Comparison of ENCODE assay signal across 5 worm cellular contexts in the genomic region with DNA sequence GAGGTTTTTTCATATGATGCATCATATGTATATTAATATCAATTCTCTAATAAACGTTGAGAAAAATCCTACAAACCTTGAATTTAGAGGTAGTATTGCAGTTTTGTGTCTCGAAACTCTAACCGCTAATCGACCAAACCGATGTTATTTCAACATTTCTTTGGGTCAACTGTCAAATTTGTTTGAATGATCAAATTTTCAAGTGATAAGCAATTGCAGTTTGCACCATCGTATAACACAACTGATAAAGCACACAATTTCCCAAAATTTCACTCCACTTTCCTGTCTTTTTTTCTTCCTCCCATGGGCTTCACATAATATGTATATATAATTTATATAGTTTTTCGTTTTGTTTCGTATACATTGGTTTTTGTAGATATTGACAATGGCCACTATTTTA.
A peak's percentile ranks its signal among the peaks of the same experiment; 100 is the strongest.
TF ChIP-seq lines count a peak whose summit lies in the region.

A gene (minus strand): TSS at position 161 of the 400 bp plus-strand sequence.
A gene (plus strand): TSS at position 279 of the 400 bp plus-strand sequence.

TF ChIP-seq in whole organism, L1 larva, 84 proteins besides CTCF, POLR2A, EP300 and RAD21:
- no peak for TF ChIP-seq dsc-1 (tag; optimal IDR thresholded peaks at IDR 0.05; lab: Kevin White, UChicago)
- TF ChIP-seq elt-2 (tag; optimal IDR thresholded peaks at IDR 0.05; lab: Kevin White, UChicago): peak; percentile 70
- TF ChIP-seq dpl-1 (GFP tag; optimal IDR thresholded peaks at IDR 0.05; lab: Kevin White, UChicago): no peak
- no peak for TF ChIP-seq ets-5 (GFP tag; IDR thresholded peaks at IDR 0.05; lab: Robert Waterston, UW)
- peak; percentile 17 for TF ChIP-seq tlp-1 (tag; optimal IDR thresholded peaks at IDR 0.05; lab: Kevin White, UChicago)
- TF ChIP-seq mdl-1 (tag; optimal IDR thresholded peaks at IDR 0.05; lab: Kevin White, UChicago): no peak
- TF ChIP-seq hpl-2 (GFP tag; optimal IDR thresholded peaks at IDR 0.05; lab: Kevin White, UChicago): no peak
- no peak for TF ChIP-seq efl-1 (optimal IDR thresholded peaks at IDR 0.05; lab: Kevin White, UChicago)
- no peak for TF ChIP-seq efl-1 (GFP tag; optimal IDR thresholded peaks at IDR 0.05 in 1 of 2; lab: Kevin White, UChicago)
- no peak for TF ChIP-seq aly-2 (tag; optimal IDR thresholded peaks at IDR 0.05; lab: Kevin White, UChicago)
TF ChIP-seq in whole organism, L1 larva: peak in this region for 2.

TF ChIP-seq in whole organism, L2 larva, 48 proteins besides CTCF, POLR2A, EP300 and RAD21:
- TF ChIP-seq gmeb-1 (tag; optimal IDR thresholded peaks at IDR 0.05; lab: Kevin White, UChicago) (peak; percentile 4), egl-27 (tag; optimal IDR thresholded peaks at IDR 0.05; lab: Kevin White, UChicago) (no peak), zag-1 (tag; optimal IDR thresholded peaks at IDR 0.05; lab: Kevin White, UChicago) (no peak), nhr-11 (tag; optimal IDR thresholded peaks at IDR 0.05; lab: Kevin White, UChicago) (no peak), fos-1 (tag; optimal IDR thresholded peaks at IDR 0.05; lab: Kevin White, UChicago) (peak; percentile 87), sma-3 (GFP tag; optimal IDR thresholded peaks at IDR 0.05; lab: Kevin White, UChicago) (no peak)

TF ChIP-seq in whole organism, L3 larva, 47 proteins besides CTCF, POLR2A, EP300 and RAD21:
- peak; percentile 32 for TF ChIP-seq pqm-1 (tag; optimal IDR thresholded peaks at IDR 0.05; lab: Kevin White, UChicago)
- no peak for TF ChIP-seq nhr-43 (tag; optimal IDR thresholded peaks at IDR 0.05; lab: Kevin White, UChicago; ENCODE audit: poor library complexity, severe bottlenecking)
- peak; percentile 21 for TF ChIP-seq jun-1 (tag; optimal IDR thresholded peaks at IDR 0.05; lab: Kevin White, UChicago)
- TF ChIP-seq elt-2 (tag; optimal IDR thresholded peaks at IDR 0.05; lab: Kevin White, UChicago): peak; percentile 81
TF ChIP-seq in whole organism, L3 larva: peak in this region for 3.

TF ChIP-seq in whole organism, L4 larva, 104 proteins besides CTCF, POLR2A, EP300 and RAD21 (continues in another document):
- TF ChIP-seq spr-1 (tag; optimal IDR thresholded peaks at IDR 0.05; lab: Kevin White, UChicago) (no peak), hlh-11 (tag; optimal IDR thresholded peaks at IDR 0.05; lab: Kevin White, UChicago) (peak; percentile 49), ama-1 (optimal IDR thresholded peaks at IDR 0.05; lab: Kevin White, UChicago) (no peak), php-3 (GFP tag; IDR thresholded peaks at IDR 0.05; lab: Robert Waterston, UW) (no peak), nhr-6 (tag; optimal IDR thresholded peaks at IDR 0.05; lab: Kevin White, UChicago) (no peak), dmd-6 (GFP tag; IDR thresholded peaks at IDR 0.05; lab: Robert Waterston, UW) (peak; percentile 80), nhr-77 (tag; optimal IDR thresholded peaks at IDR 0.05; lab: Kevin White, UChicago) (peak; percentile 32), lsy-2 (tag; optimal IDR thresholded peaks at IDR 0.05; lab: Kevin White, UChicago) (no peak), hmg-1.1 (GFP tag; IDR thresholded peaks at IDR 0.05; lab: Robert Waterston, UW) (no peak), Y5F2A.4 (GFP tag; optimal IDR thresholded peaks at IDR 0.05; lab: Kevin White, UChicago) (no peak), ces-1 (GFP tag; optimal IDR thresholded peaks at IDR 0.05; lab: Kevin White, UChicago) (no peak), Y48G9A.11 (GFP tag; IDR thresholded peaks at IDR 0.05; lab: Robert Waterston, UW) (no peak), daf-12 (tag; optimal IDR thresholded peaks at IDR 0.05; lab: Kevin White, UChicago) (no peak), fos-1 (tag; optimal IDR thresholded peaks at IDR 0.05; lab: Kevin White, UChicago) (no peak), zfp-2 (tag; optimal IDR thresholded peaks at IDR 0.05; lab: Kevin White, UChicago) (no peak), ceh-44 (GFP tag; IDR thresholded peaks at IDR 0.05; lab: Robert Waterston, UW) (no peak), ceh-82 (tag; optimal IDR thresholded peaks at IDR 0.05; lab: Kevin White, UChicago) (no peak), pqm-1 (tag; optimal IDR thresholded peaks at IDR 0.05; lab: Kevin White, UChicago) (peak; percentile 88), ztf-7 (tag; optimal IDR thresholded peaks at IDR 0.05; lab: Kevin White, UChicago) (no peak), zip-2 (tag; optimal IDR thresholded peaks at IDR 0.05; lab: Kevin White, UChicago) (no peak), daf-8 (GFP tag; IDR thresholded peaks at IDR 0.05; lab: Robert Waterston, UW) (no peak), mdt-29 (GFP tag; IDR thresholded peaks at IDR 0.05; lab: Robert Waterston, UW) (no peak), F49E8.2 (tag; optimal IDR thresholded peaks at IDR 0.05; lab: Kevin White, UChicago; ENCODE audit: borderline replicate concordance) (no peak), ceh-32 (tag; optimal IDR thresholded peaks at IDR 0.05; lab: Kevin White, UChicago; ENCODE audit: poor library complexity) (no peak), T26A8.4 (GFP tag; IDR thresholded peaks at IDR 0.05; lab: Robert Waterston, UW) (no peak), madf-9 (GFP tag; conservative IDR thresholded peaks at IDR 0.05; lab: Robert Waterston, UW) (no peak), ceh-28 (tag; optimal IDR thresholded peaks at IDR 0.05; lab: Kevin White, UChicago) (no peak), gei-8 (GFP tag; optimal IDR thresholded peaks at IDR 0.05; lab: Kevin White, UChicago) (no peak), egl-43 (GFP tag; IDR thresholded peaks at IDR 0.05; lab: Robert Waterston, UW) (no peak), Y75B8A.6 (GFP tag; IDR thresholded peaks at IDR 0.05; lab: Robert Waterston, UW) (no peak), unc-130 (GFP tag; optimal IDR thresholded peaks at IDR 0.05; lab: Kevin White, UChicago) (no peak), nhr-28 (tag; optimal IDR thresholded peaks at IDR 0.05; lab: Kevin White, UChicago) (peak; percentile 94), ZK337.2 (GFP tag; IDR thresholded peaks at IDR 0.05; lab: Robert Waterston, UW) (no peak), daf-16 (GFP tag; optimal IDR thresholded peaks at IDR 0.05; lab: Kevin White, UChicago) (no peak), daf-16 (tag; optimal IDR thresholded peaks at IDR 0.05; lab: Kevin White, UChicago) (peak; percentile 43), aha-1 (tag; lab: Kevin White, UChicago) (no peak)

TF ChIP-seq in whole organism, young adult, 124 proteins besides CTCF, POLR2A, EP300 and RAD21:
- TF ChIP-seq nhr-80 (tag; optimal IDR thresholded peaks at IDR 0.05; lab: Kevin White, UChicago): peak; percentile 72
- TF ChIP-seq ekl-4 (GFP tag; IDR thresholded peaks at IDR 0.05; lab: Robert Waterston, UW): no peak
